Worm (Caenorhabditis elegans) whole organism, L3 larva: ENCODE results near the gene Y82E9BL.1.
"Not testable (repeated sequence)": the region's sequence is repeated elsewhere in the genome, so short reads cannot be mapped to it uniquely, and the experiment has no call there.

ENCODE experiments used
- ZK546.5 ChIP-seq: sonication (generic microtip); optimal IDR thresholded peaks from 2 replicates; lab custom pipeline; 2017; ENCODE audit warnings: missing biosample characterization, missing genetic modification characterization
- ama-1 ChIP-seq: fragments of 150-350 bp; optimal IDR thresholded peaks from 2 replicates; lab custom pipeline; 2018
- ceh-82 ChIP-seq: fragments of 150-350 bp; optimal IDR thresholded peaks from 2 replicates; lab custom pipeline; 2014; ENCODE audit warnings: missing biosample characterization, missing genetic modification characterization
- ceh-9 ChIP-seq: sonication (generic microtip); optimal IDR thresholded peaks from 2 replicates; lab custom pipeline; 2018; ENCODE audit warnings: missing biosample characterization, missing genetic modification characterization
- daf-12 ChIP-seq: fragments of 150-350 bp; optimal IDR thresholded peaks from 2 replicates; lab custom pipeline; 2014; ENCODE audit warnings: missing biosample characterization, missing genetic modification reagents, missing genetic modification characterization
- elt-1 ChIP-seq: fragments of 150-350 bp; optimal IDR thresholded peaks from 2 replicates; lab custom pipeline; 2014; ENCODE audit warnings: missing biosample characterization, missing genetic modification characterization
- elt-2 ChIP-seq: sonication (generic microtip); optimal IDR thresholded peaks from 2 replicates; lab custom pipeline; 2016; ENCODE audit warnings: missing genetic modification reagents, mild to moderate bottlenecking, missing genetic modification characterization, missing compliant biosample characterization
- elt-3 ChIP-seq, 3 experiments: fragments of 150-350 bp in 1 of 3; sonication (generic microtip) in 2 of 3; optimal IDR thresholded peaks; 2 replicates in 2 of 3; 4 replicates in 1 of 3; lab custom pipeline; 2014 to 2017; ENCODE audit warnings: missing biosample characterization in 3 of 3, missing genetic modification characterization in 3 of 3
- eor-1 ChIP-seq, 2 experiments: fragments of 150-350 bp; optimal IDR thresholded peaks; 2 replicates each; lab custom pipeline; 2014 to 2018; ENCODE audit warnings: missing biosample characterization in 2 of 2, missing genetic modification characterization in 2 of 2
- fos-1 ChIP-seq: fragments of 150-350 bp; optimal IDR thresholded peaks from 2 replicates; lab custom pipeline; 2014; ENCODE audit warnings: missing biosample characterization, missing genetic modification characterization
- hmg-11 ChIP-seq: sonication (generic microtip); optimal IDR thresholded peaks from 2 replicates; lab custom pipeline; 2016; ENCODE audit warnings: missing genetic modification characterization, missing compliant biosample characterization
- jun-1 ChIP-seq: fragments of 150-350 bp; optimal IDR thresholded peaks from 2 replicates; lab custom pipeline; 2014; ENCODE audit warnings: missing biosample characterization, missing genetic modification reagents, missing genetic modification characterization
- lin-15B ChIP-seq: fragments of 150-350 bp; optimal IDR thresholded peaks from 2 replicates; lab custom pipeline; 2014; ENCODE audit warnings: missing biosample characterization, missing genetic modification characterization
- lin-39 ChIP-seq: fragments of 150-350 bp; optimal IDR thresholded peaks from 2 replicates; lab custom pipeline; 2018; ENCODE audit warnings: missing biosample characterization, missing genetic modification reagents, missing genetic modification characterization
- mdl-1 ChIP-seq: fragments of 150-350 bp; optimal IDR thresholded peaks from 2 replicates; lab custom pipeline; 2014; ENCODE audit warnings: missing biosample characterization, missing genetic modification characterization
- nhr-11 ChIP-seq: fragments of 150-350 bp; optimal IDR thresholded peaks from 2 replicates; lab custom pipeline; 2014; ENCODE audit warnings: missing biosample characterization, missing genetic modification characterization
- nhr-28 ChIP-seq: fragments of 150-350 bp; optimal IDR thresholded peaks from 2 replicates; lab custom pipeline; 2014; ENCODE audit warnings: missing biosample characterization, missing genetic modification characterization
- nhr-76 ChIP-seq: fragments of 150-350 bp; sonication (generic microtip); optimal IDR thresholded peaks from 5 replicates; lab custom pipeline; 2014; ENCODE audit warnings: missing biosample characterization, missing genetic modification characterization
- pha-4 ChIP-seq: fragments of 150-350 bp; optimal IDR thresholded peaks from 2 replicates; lab custom pipeline; 2014; ENCODE audit warnings: missing biosample characterization, missing genetic modification reagents, missing genetic modification characterization
- pqm-1 ChIP-seq: fragments of 150-350 bp; optimal IDR thresholded peaks from 2 replicates; lab custom pipeline; 2017; ENCODE audit warnings: missing biosample characterization, missing genetic modification characterization, inconsistent platforms
- tbx-2 ChIP-seq: sonication (generic microtip); optimal IDR thresholded peaks from 2 replicates; lab custom pipeline; 2016; ENCODE audit warnings: mild to moderate bottlenecking, missing genetic modification characterization, missing compliant biosample characterization
- zag-1 ChIP-seq: fragments of 150-350 bp; optimal IDR thresholded peaks from 2 replicates; lab custom pipeline; 2014; ENCODE audit warnings: missing biosample characterization, missing genetic modification characterization
- ztf-4 ChIP-seq: fragments of 150-350 bp; optimal IDR thresholded peaks from 2 replicates; lab custom pipeline; 2014; ENCODE audit warnings: missing biosample characterization, missing genetic modification characterization

Gene Y82E9BL.1

ce11 chrIII:1389988-1390387, 34.8 kb upstream of the Y82E9BL.1 start:
- TF ChIP-seq elt-2 (tag; lab: Kevin White, UChicago) (peak; percentile 95), fos-1 (peak; percentile 27), pqm-1 (tag; lab: Kevin White, UChicago) (peak; percentile 86), eor-1 (tag; optimal IDR thresholded peaks at IDR 0.05; lab: Kevin White, UChicago) (no peak), jun-1 (tag; lab: Kevin White, UChicago) (peak; percentile 72)

- TF ChIP-seq pqm-1 (tag; lab: Kevin White, UChicago): peak; percentile 16
- TF ChIP-seq hmg-11 (tag; lab: Kevin White, UChicago): no peak
- no peak for TF ChIP-seq mdl-1 (tag; lab: Kevin White, UChicago)
- no peak for TF ChIP-seq nhr-11 (tag; lab: Kevin White, UChicago)
- no peak for TF ChIP-seq nhr-76 (tag; lab: Kevin White, UChicago)
- peak; percentile 49 for TF ChIP-seq elt-2 (tag; lab: Kevin White, UChicago)
- no peak for TF ChIP-seq zag-1 (tag; lab: Kevin White, UChicago)
These were observed 33.2 kb upstream of the Y82E9BL.1 start, which contains the start of gene pals-20 for ce11 chrIII:1388274-1389058. pals-20 (minus strand) TSS chrIII:1388324.

- TF ChIP-seq elt-2 (tag; lab: Kevin White, UChicago) (peak; percentile 31), ztf-4 (no peak)
These were observed 29.5 kb upstream of the Y82E9BL.1 start for ce11 chrIII:1384694-1385093.

ce11 chrIII:1384092-1384491, 28.9 kb upstream of the Y82E9BL.1 start, which contains the start of the genes fbxa-138 and Y82E9BR.5:
fbxa-138 (minus strand) TSS chrIII:1384252.
Y82E9BR.5 (plus strand) TSS chrIII:1384370.
- peak; percentile 21 for TF ChIP-seq jun-1 (tag; lab: Kevin White, UChicago)
- no peak for TF ChIP-seq pha-4 (tag; lab: Kevin White, UChicago)
- peak; percentile 32 for TF ChIP-seq pqm-1 (tag; lab: Kevin White, UChicago)
- peak; percentile 81 for TF ChIP-seq elt-2 (tag; lab: Kevin White, UChicago)
- TF ChIP-seq, all 47 proteins: peak for 3

ce11 chrIII:1383483-1383882, 28.3 kb upstream of the Y82E9BL.1 start:
- TF ChIP-seq ztf-4: no peak
- no peak for TF ChIP-seq lin-39 (tag; lab: Kevin White, UChicago)
- no peak for TF ChIP-seq pha-4 (tag; lab: Kevin White, UChicago)
- no peak for TF ChIP-seq ama-1 (lab: Kevin White, UChicago)
- no peak for TF ChIP-seq lin-15B (tag; lab: Kevin White, UChicago)
- no peak for TF ChIP-seq ZK546.5 (tag; lab: Kevin White, UChicago)

- no peak for TF ChIP-seq jun-1 (tag; lab: Kevin White, UChicago)
- no peak for TF ChIP-seq ama-1 (lab: Kevin White, UChicago)
- no peak for TF ChIP-seq eor-1 (tag; optimal IDR thresholded peaks at IDR 0.05; lab: Kevin White, UChicago)
- no peak for TF ChIP-seq daf-12 (tag; lab: Kevin White, UChicago)
- no peak for TF ChIP-seq nhr-28 (tag; lab: Kevin White, UChicago)
- TF ChIP-seq elt-1 (tag; lab: Kevin White, UChicago): no peak
- TF ChIP-seq ceh-82 (tag; lab: Kevin White, UChicago): no peak
- TF ChIP-seq ceh-9: no peak
These were observed 25.5 kb upstream of the Y82E9BL.1 start, which contains the start of the genes pals-21 and Y82E9BR.6 for ce11 chrIII:1380535-1381274. pals-21 (minus strand) TSS chrIII:1380635. Y82E9BR.6 (plus strand) TSS chrIII:1381224.

- TF ChIP-seq nhr-28 (tag; lab: Kevin White, UChicago); elt-3 (tag; optimal IDR thresholded peaks at IDR 0.05; lab: Kevin White, UChicago); tbx-2 (tag; lab: Kevin White, UChicago): not testable (repeated sequence)
These were observed 22.7 kb upstream of the Y82E9BL.1 start, which contains the start of gene pals-40 for ce11 chrIII:1377903-1378302. pals-40 (minus strand) TSS chrIII:1378003.
